Worm (Caenorhabditis elegans) whole organism, young adult: ENCODE results near the gene nhr-118.

Experiments
- B0035.1 ChIP-seq: sonication (generic microtip); optimal IDR thresholded peaks from 2 replicates; lab custom pipeline; 2016; ENCODE audit warnings: missing genetic modification characterization, mild to moderate bottlenecking, missing compliant biosample characterization, missing genotype, missing genetic modification reagents
- F10E7.11 ChIP-seq: sonication (generic microtip); optimal IDR thresholded peaks from 2 replicates; lab custom pipeline; 2017; ENCODE audit warnings: mild to moderate bottlenecking, missing genetic modification characterization, moderate library complexity, missing compliant biosample characterization
- F33H1.4 ChIP-seq: fragments of 200-800 bp; sonication (Bioruptor generic); IDR thresholded peaks from 2 replicates; pipeline ENCODE4 v1.3.6; 2022; ENCODE audit warnings: missing genetic modification reagents, missing genetic modification characterization, missing compliant biosample characterization
- F57A8.1 ChIP-seq: fragments of 200-800 bp; sonication (Bioruptor generic); optimal IDR thresholded peaks from 2 replicates; lab custom pipeline; 2018; ENCODE audit warnings: mild to moderate bottlenecking, missing genetic modification characterization, moderate library complexity, missing compliant biosample characterization
- F57C9.4 ChIP-seq: sonication (generic microtip); optimal IDR thresholded peaks from 2 replicates; lab custom pipeline; 2017; ENCODE audit warnings: mild to moderate bottlenecking, missing genetic modification characterization, missing compliant biosample characterization
- K11D2.4 ChIP-seq: fragments of 200-800 bp; sonication (Bioruptor generic); IDR thresholded peaks from 2 replicates; pipeline ENCODE4 v1.3.6; 2022; ENCODE audit warnings: missing genetic modification reagents, missing genetic modification characterization, missing compliant biosample characterization
- Y53F4B.3 ChIP-seq: fragments of 200-800 bp; sonication (Bioruptor generic); IDR thresholded peaks from 2 replicates; pipeline ENCODE4 v1.3.6; 2022; ENCODE audit warnings: missing genetic modification reagents, missing genetic modification characterization, missing compliant biosample characterization
- Y56A3A.18 ChIP-seq: fragments of 200-800 bp; sonication (Bioruptor generic); IDR thresholded peaks from 2 replicates; pipeline ENCODE4 v1.3.6; 2022; ENCODE audit warnings: missing genetic modification reagents, missing genetic modification characterization, missing compliant biosample characterization
- ZK185.1 ChIP-seq: sonication (generic microtip); optimal IDR thresholded peaks from 2 replicates; lab custom pipeline; 2016; ENCODE audit warnings: mild to moderate bottlenecking, missing genetic modification characterization, missing compliant biosample characterization; ENCODE audit not compliant: poor library complexity, severe bottlenecking
- ama-1 ChIP-seq, 3 experiments: fragments of 150-350 bp in 1 of 3; sonication (generic microtip) in 2 of 3; optimal IDR thresholded peaks; 2 replicates each; lab custom pipeline; 2014 to 2018; ENCODE audit warnings: missing biosample characterization in 2 of 3, missing genetic modification characterization in 2 of 3, missing genetic modification reagents in 2 of 3
- aptf-3 ChIP-seq: fragments of 200-800 bp; sonication (Bioruptor generic); IDR thresholded peaks from 2 replicates; pipeline ENCODE4 v1.3.6; 2022; ENCODE audit warnings: missing genetic modification characterization, missing compliant biosample characterization
- atf-7 ChIP-seq: sonication (generic microtip); optimal IDR thresholded peaks from 2 replicates; lab custom pipeline; 2017; ENCODE audit warnings: mild to moderate bottlenecking, missing genetic modification characterization, missing compliant biosample characterization
- athp-1 ChIP-seq: sonication (generic microtip); optimal IDR thresholded peaks from 2 replicates; lab custom pipeline; 2017; ENCODE audit warnings: mild to moderate bottlenecking, missing genetic modification characterization, missing compliant biosample characterization
- bed-2 ChIP-seq: fragments of 200-800 bp; sonication (Bioruptor generic); IDR thresholded peaks from 2 replicates; pipeline ENCODE4 v1.3.6; 2022; ENCODE audit warnings: missing genetic modification reagents, missing genetic modification characterization, missing compliant biosample characterization
- cebp-1 ChIP-seq, 2 experiments: fragments of 200-800 bp in 1 of 2; sonication (Bioruptor generic) in 1 of 2; sonication (generic microtip) in 1 of 2; IDR thresholded peaks in 1 of 2; optimal IDR thresholded peaks in 1 of 2; 2 replicates each; pipeline versions ENCODE4 v1.3.6 to Lab custom; 2017 to 2022; ENCODE audit warnings: missing compliant biosample characterization in 2 of 2, missing genetic modification characterization in 2 of 2, mild to moderate bottlenecking in 1 of 2, missing genetic modification reagents in 1 of 2, moderate library complexity in 1 of 2
- ceh-100 ChIP-seq: fragments of 200-800 bp; sonication (Bioruptor generic); IDR thresholded peaks from 2 replicates; pipeline ENCODE4 v1.3.6; 2022; ENCODE audit warnings: missing genetic modification reagents, missing genetic modification characterization, missing compliant biosample characterization
- ceh-58 ChIP-seq: fragments of 200-800 bp; sonication (Bioruptor generic); IDR thresholded peaks from 2 replicates; pipeline ENCODE4 v1.3.6; 2022; ENCODE audit warnings: missing genetic modification characterization, missing compliant biosample characterization
- chd-7 ChIP-seq: sonication (generic microtip); optimal IDR thresholded peaks from 2 replicates; lab custom pipeline; 2016; ENCODE audit warnings: mild to moderate bottlenecking, missing genetic modification characterization, moderate library complexity, missing compliant biosample characterization
- die-1 ChIP-seq: sonication (generic microtip); optimal IDR thresholded peaks from 2 replicates; lab custom pipeline; 2016; ENCODE audit warnings: missing genotype, mild to moderate bottlenecking, missing genetic modification characterization, missing compliant biosample characterization
- dox-1 ChIP-seq: fragments of 200-800 bp; sonication (Bioruptor generic); IDR thresholded peaks from 2 replicates; pipeline ENCODE4 v1.3.6; 2022; ENCODE audit warnings: missing genetic modification reagents, missing genetic modification characterization, missing compliant biosample characterization
- ets-4 ChIP-seq: fragments of 200-800 bp; sonication (Bioruptor generic); optimal IDR thresholded peaks from 2 replicates; lab custom pipeline; 2018; ENCODE audit warnings: mild to moderate bottlenecking, missing genetic modification characterization, missing compliant biosample characterization
- gei-17 ChIP-seq: fragments of 200-800 bp; sonication (Bioruptor generic); optimal IDR thresholded peaks from 2 replicates; lab custom pipeline; 2018; ENCODE audit warnings: mild to moderate bottlenecking, missing genetic modification characterization, missing compliant biosample characterization
- him-1 ChIP-seq: sonication (generic microtip); optimal IDR thresholded peaks from 2 replicates; lab custom pipeline; 2016; ENCODE audit warnings: missing genotype, missing genetic modification reagents, missing genetic modification characterization, missing compliant biosample characterization
- hsf-1 ChIP-seq: fragments of 200-800 bp; sonication (Bioruptor generic); IDR thresholded peaks from 2 replicates; pipeline ENCODE4 v1.3.6; 2022; ENCODE audit warnings: missing genetic modification reagents, missing genetic modification characterization, missing compliant biosample characterization
- let-607 ChIP-seq, 2 experiments: fragments of 200-800 bp in 1 of 2; sonication (Bioruptor generic) in 1 of 2; sonication (generic microtip) in 1 of 2; optimal IDR thresholded peaks; 2 replicates each; lab custom pipeline; 2016 to 2018; ENCODE audit warnings: mild to moderate bottlenecking in 2 of 2, missing compliant biosample characterization in 2 of 2, missing genetic modification characterization in 2 of 2, moderate library complexity in 2 of 2, missing genotype in 1 of 2
- madf-6 ChIP-seq: fragments of 200-800 bp; sonication (Bioruptor generic); IDR thresholded peaks from 2 replicates; pipeline ENCODE4 v1.3.6; 2022; ENCODE audit warnings: missing genetic modification reagents, missing genetic modification characterization, missing compliant biosample characterization
- madf-8 ChIP-seq: fragments of 200-800 bp; sonication (Bioruptor generic); conservative IDR thresholded peaks from 2 replicates; pipeline ENCODE4 v1.3.6; 2022; ENCODE audit warnings: missing genetic modification reagents, missing genetic modification characterization, missing compliant biosample characterization
- nhr-80 ChIP-seq: sonication (generic microtip); optimal IDR thresholded peaks from 2 replicates; lab custom pipeline; 2016; ENCODE audit warnings: missing genetic modification characterization, missing compliant biosample characterization
- nhr-90 ChIP-seq: sonication (generic microtip); optimal IDR thresholded peaks from 2 replicates; lab custom pipeline; 2016; ENCODE audit warnings: missing genotype, mild to moderate bottlenecking, missing genetic modification characterization, missing compliant biosample characterization
- pbrm-1 ChIP-seq: fragments of 200-800 bp; sonication (Bioruptor generic); IDR thresholded peaks from 2 replicates; pipeline ENCODE4 v1.3.6; 2022; ENCODE audit warnings: missing genetic modification reagents, missing genetic modification characterization, missing compliant biosample characterization
- pha-4 ChIP-seq: fragments of 150-350 bp; sonication (generic microtip); optimal IDR thresholded peaks from 2 replicates; lab custom pipeline; 2014; ENCODE audit warnings: missing biosample characterization, missing genetic modification reagents, missing genetic modification characterization
- repo-1 ChIP-seq: sonication (generic microtip); optimal IDR thresholded peaks from 2 replicates; lab custom pipeline; 2017; ENCODE audit warnings: mild to moderate bottlenecking, missing genetic modification characterization, missing compliant biosample characterization
- snpc-1.1 ChIP-seq: sonication (generic microtip); optimal IDR thresholded peaks from 2 replicates; lab custom pipeline; 2017; ENCODE audit warnings: missing genetic modification characterization, mild to moderate bottlenecking, missing compliant biosample characterization, antibody characterized with exemption, moderate library complexity, missing genotype, missing genetic modification reagents; ENCODE audit not compliant: insufficient read depth
- snpc-1.3 ChIP-seq: sonication (generic microtip); optimal IDR thresholded peaks from 2 replicates; lab custom pipeline; 2017; ENCODE audit warnings: missing genetic modification characterization, mild to moderate bottlenecking, missing compliant biosample characterization, antibody characterized with exemption, moderate library complexity, missing genotype, missing genetic modification reagents; ENCODE audit not compliant: insufficient read depth
- snpc-4 ChIP-seq, 5 experiments: fragments of 150-350 bp in 1 of 5; sonication (generic microtip) in 4 of 5; optimal IDR thresholded peaks; 2 replicates each; lab custom pipeline; 2014 to 2018; ENCODE audit warnings: missing genetic modification characterization in 5 of 5, missing biosample characterization in 3 of 5, antibody characterized with exemption in 2 of 5, mild to moderate bottlenecking in 2 of 5, missing compliant biosample characterization in 2 of 5, missing genotype in 2 of 5, moderate library complexity in 2 of 5, missing genetic modification reagents in 1 of 5
- ztf-25 ChIP-seq: fragments of 200-800 bp; sonication (Bioruptor generic); IDR thresholded peaks from 2 replicates; pipeline ENCODE4 v1.3.6; 2022; ENCODE audit warnings: missing genetic modification reagents, missing genetic modification characterization, missing compliant biosample characterization
- ztf-3 ChIP-seq: fragments of 200-800 bp; sonication (Bioruptor generic); optimal IDR thresholded peaks from 2 replicates; lab custom pipeline; 2018; ENCODE audit warnings: mild to moderate bottlenecking, missing genetic modification characterization, missing compliant biosample characterization

nhr-118 gene

ce11 chrV:4407519-4407918 lies at the start of gene nhr-118:
TSS of gene nhr-118 (plus strand) at chrV:4407819.
- TF ChIP-seq nhr-90 (tag; lab: Kevin White, UChicago): no peak
- no peak for TF ChIP-seq hsf-1 (GFP tag; lab: Robert Waterston, UW)
- no peak for TF ChIP-seq him-1 (tag; lab: Kevin White, UChicago)
- TF ChIP-seq ceh-100 (GFP tag; lab: Robert Waterston, UW): no peak
- TF ChIP-seq F33H1.4 (GFP tag; lab: Robert Waterston, UW): no peak
- no peak for TF ChIP-seq atf-7 (tag; lab: Kevin White, UChicago)
- no peak for TF ChIP-seq snpc-1.3
- no peak for TF ChIP-seq gei-17 (GFP tag; lab: Kevin White, UChicago)
- TF ChIP-seq ztf-3 (GFP tag; lab: Kevin White, UChicago): no peak
- TF ChIP-seq die-1: no peak

- TF ChIP-seq F57C9.4 (tag; lab: Kevin White, UChicago) (no peak), F10E7.11 (no peak), F57A8.1 (GFP tag; lab: Kevin White, UChicago) (no peak), ama-1 (optimal IDR thresholded peaks at IDR 0.05; lab: Kevin White, UChicago) (no peak), ama-1 (GFP tag; optimal IDR thresholded peaks at IDR 0.05; lab: Kevin White, UChicago) (no peak), K11D2.4 (GFP tag; lab: Robert Waterston, UW) (no peak), aptf-3 (GFP tag; lab: Robert Waterston, UW) (no peak), ztf-25 (GFP tag; lab: Robert Waterston, UW) (no peak), cebp-1 (GFP tag; IDR thresholded peaks at IDR 0.05; lab: Robert Waterston, UW) (no peak), cebp-1 (tag; optimal IDR thresholded peaks at IDR 0.05; lab: Kevin White, UChicago) (no peak), ceh-58 (GFP tag; lab: Robert Waterston, UW) (no peak), madf-6 (no peak), Y56A3A.18 (GFP tag; lab: Robert Waterston, UW) (no peak), ets-4 (GFP tag; lab: Kevin White, UChicago) (no peak), repo-1 (tag; lab: Kevin White, UChicago) (no peak), chd-7 (tag; lab: Kevin White, UChicago) (no peak), gei-17 (GFP tag; lab: Kevin White, UChicago) (no peak), snpc-4 (GFP tag; optimal IDR thresholded peaks at IDR 0.05; lab: Kevin White, UChicago) (no peak), snpc-4 (tag; optimal IDR thresholded peaks at IDR 0.05; lab: Kevin White, UChicago) (no peak)
- TF ChIP-seq, all 124 proteins: peak for 0
These were observed 48.5 kb upstream of the nhr-118 start for ce11 chrV:4359127-4359526.

ce11 chrV:4360018-4360417 lies 47.6 kb upstream of the nhr-118 start:
- TF ChIP-seq bed-2 (GFP tag; lab: Robert Waterston, UW) (no peak), pha-4 (no peak), dox-1 (GFP tag; lab: Robert Waterston, UW) (no peak), pbrm-1 (GFP tag; lab: Robert Waterston, UW) (no peak), Y53F4B.3 (GFP tag; lab: Robert Waterston, UW) (no peak), ZK185.1 (tag; lab: Kevin White, UChicago) (no peak), let-607 (tag; optimal IDR thresholded peaks at IDR 0.05; lab: Kevin White, UChicago) (peak in 1 of 2 experiments; percentile 62), athp-1 (tag; lab: Kevin White, UChicago) (no peak), B0035.1 (tag; lab: Kevin White, UChicago) (no peak), snpc-1.1 (tag; lab: Kevin White, UChicago) (no peak), F57C9.4 (tag; lab: Kevin White, UChicago) (no peak), nhr-80 (tag; lab: Kevin White, UChicago) (peak; percentile 24), madf-8 (no peak)
